In genomic region chr3L:10958672-10959274, dm6 we compare ENCODE assay signal across 4 fruit fly cellular contexts.
A peak's percentile ranks its signal among the peaks of the same experiment; 100 is the strongest.
TF ChIP-seq lines count a peak whose summit lies in the region.

No protein-coding gene starts in this region.

- no peak for TF ChIP-seq CTCF in whole organism, embryonic (GFP tag; optimal IDR thresholded peaks at IDR 0.05; lab: Kevin White, UChicago)

TF ChIP-seq in whole organism, embryonic, 481 proteins besides CTCF, POLR2A, EP300 and RAD21:
- 0 out of 3 replicates have a peak, but pooled peaks have one; percentile 36 for TF ChIP-seq CG2199 (GFP tag; IDR thresholded peaks at IDR 0.05; lab: Robert Waterston, UW)
- TF ChIP-seq kni (GFP tag; optimal IDR thresholded peaks at IDR 0.05; lab: Kevin White, UChicago): peak; percentile 31
- 0 out of 2 replicates have a peak, but pooled peaks have one; percentile 32 for TF ChIP-seq chm (GFP tag; IDR thresholded peaks at IDR 0.05; lab: Robert Waterston, UW)
- 0 out of 2 replicates have a peak, but pooled peaks have one; percentile 9 for TF ChIP-seq seq (GFP tag; IDR thresholded peaks at IDR 0.05; lab: Robert Waterston, UW)
- TF ChIP-seq Stat92E (GFP tag; optimal IDR thresholded peaks at IDR 0.05; lab: Kevin White, UChicago): peak in 1 of 3 experiments; percentile 68
- no peak for TF ChIP-seq CG16815 (GFP tag; optimal IDR thresholded peaks at IDR 0.05; lab: Kevin White, UChicago)
- no peak for TF ChIP-seq CG12071 (GFP tag; optimal IDR thresholded peaks at IDR 0.05; lab: Kevin White, UChicago)
- TF ChIP-seq CG4360 (GFP tag; IDR thresholded peaks at IDR 0.05; lab: Robert Waterston, UW): peak; percentile 97
- TF ChIP-seq D19A (tag; optimal IDR thresholded peaks at IDR 0.05; lab: Kevin White, UChicago): peak; percentile 94
- peak; percentile 60 for TF ChIP-seq Ets65A (GFP tag; lab: Kevin White, UChicago)
- peak; percentile 12 for TF ChIP-seq grn (GFP tag; optimal IDR thresholded peaks at IDR 0.05; lab: Kevin White, UChicago)

TF ChIP-seq in whole organism, prepupa, 60 proteins besides CTCF, POLR2A, EP300 and RAD21:
- peak; percentile 78 for TF ChIP-seq svp (GFP tag; lab: Kevin White, UChicago)
- no peak for TF ChIP-seq CG4318 (GFP tag; optimal IDR thresholded peaks at IDR 0.05; lab: Kevin White, UChicago)
- TF ChIP-seq Eip78C (GFP tag; lab: Kevin White, UChicago): peak; percentile 68
- TF ChIP-seq CG8119 (GFP tag; IDR thresholded peaks at IDR 0.05; lab: Robert Waterston, UW): no peak
- TF ChIP-seq CG34406 (GFP tag; optimal IDR thresholded peaks at IDR 0.05; lab: Kevin White, UChicago): peak; percentile 17
- peak; percentile 38 for TF ChIP-seq Smox (GFP tag; optimal IDR thresholded peaks at IDR 0.05; lab: Kevin White, UChicago)
- peak; percentile 37 for TF ChIP-seq esn (GFP tag; optimal IDR thresholded peaks at IDR 0.05; lab: Kevin White, UChicago)
- peak; percentile 6 for TF ChIP-seq topi (GFP tag; optimal IDR thresholded peaks at IDR 0.05; lab: Kevin White, UChicago)
- peak; percentile 26 for TF ChIP-seq Met (GFP tag; optimal IDR thresholded peaks at IDR 0.05; lab: Kevin White, UChicago)
TF ChIP-seq in whole organism, prepupa: peak in this region for 7.

TF ChIP-seq in whole organism, pupa, 21 proteins besides CTCF, POLR2A, EP300 and RAD21:
- TF ChIP-seq CG4496 (GFP tag; IDR thresholded peaks at IDR 0.05; lab: Robert Waterston, UW) (no peak), D1 (tag; optimal IDR thresholded peaks at IDR 0.05; lab: Kevin White, UChicago) (no peak), CG17806 (tag; optimal IDR thresholded peaks at IDR 0.05; lab: Kevin White, UChicago) (no peak), CG14655 (GFP tag; optimal IDR thresholded peaks at IDR 0.05; lab: Kevin White, UChicago) (no peak), CG10348 (GFP tag; IDR thresholded peaks at IDR 0.05; lab: Robert Waterston, UW) (no peak), CG13204 (GFP tag; optimal IDR thresholded peaks at IDR 0.05; lab: Kevin White, UChicago) (no peak), CG15710 (tag; optimal IDR thresholded peaks at IDR 0.05; lab: Kevin White, UChicago) (no peak), CG12605 (GFP tag; IDR thresholded peaks at IDR 0.05; lab: Robert Waterston, UW) (no peak), gl (tag; optimal IDR thresholded peaks at IDR 0.05; lab: Kevin White, UChicago) (no peak), CG34367 (tag; optimal IDR thresholded peaks at IDR 0.05; lab: Kevin White, UChicago) (no peak), Pif1A (GFP tag; optimal IDR thresholded peaks at IDR 0.05; lab: Kevin White, UChicago) (no peak), rn (GFP tag; IDR thresholded peaks at IDR 0.05; lab: Robert Waterston, UW) (no peak), Snoo (tag; optimal IDR thresholded peaks at IDR 0.05; lab: Kevin White, UChicago) (peak; percentile 5), Pif1B (GFP tag; optimal IDR thresholded peaks at IDR 0.05; lab: Kevin White, UChicago) (no peak), CG8159 (tag; optimal IDR thresholded peaks at IDR 0.05; lab: Kevin White, UChicago) (peak; percentile 2), CG9948 (tag; optimal IDR thresholded peaks at IDR 0.05; lab: Kevin White, UChicago) (no peak), Ets98B (GFP tag; IDR thresholded peaks at IDR 0.05; lab: Robert Waterston, UW) (no peak), fd96Ca (GFP tag; IDR thresholded peaks at IDR 0.05; lab: Robert Waterston, UW) (no peak)

TF ChIP-seq in whole organism, wandering third instar larva, 38 proteins besides CTCF, POLR2A, EP300 and RAD21:
- TF ChIP-seq dmrt93B (GFP tag; optimal IDR thresholded peaks at IDR 0.05; lab: Kevin White, UChicago): no peak
- TF ChIP-seq Hnf4 (GFP tag; optimal IDR thresholded peaks at IDR 0.05; lab: Kevin White, UChicago): no peak
- no peak for TF ChIP-seq ey (GFP tag; optimal IDR thresholded peaks at IDR 0.05; lab: Kevin White, UChicago)
- TF ChIP-seq fru (GFP tag; optimal IDR thresholded peaks at IDR 0.05; lab: Kevin White, UChicago): no peak
- no peak for TF ChIP-seq pan (optimal IDR thresholded peaks at IDR 0.05; lab: Kevin White, UChicago)
- no peak for TF ChIP-seq lola (GFP tag; optimal IDR thresholded peaks at IDR 0.05; lab: Kevin White, UChicago)
- TF ChIP-seq Hr78 (GFP tag; optimal IDR thresholded peaks at IDR 0.05; lab: Kevin White, UChicago): no peak
- no peak for TF ChIP-seq Abd-B (GFP tag; optimal IDR thresholded peaks at IDR 0.05; lab: Kevin White, UChicago)
- TF ChIP-seq HLH106 (tag; optimal IDR thresholded peaks at IDR 0.05; lab: Kevin White, UChicago): peak; percentile 18
- peak; percentile 24 for TF ChIP-seq h (GFP tag; optimal IDR thresholded peaks at IDR 0.05; lab: Kevin White, UChicago)
- TF ChIP-seq sv (GFP tag; optimal IDR thresholded peaks at IDR 0.05; lab: Kevin White, UChicago): no peak
- peak; percentile 13 for TF ChIP-seq psq (GFP tag; optimal IDR thresholded peaks at IDR 0.05; lab: Kevin White, UChicago)
- no peak for TF ChIP-seq Mio (GFP tag; optimal IDR thresholded peaks at IDR 0.05; lab: Kevin White, UChicago)
- TF ChIP-seq GATAd (GFP tag; optimal IDR thresholded peaks at IDR 0.05; lab: Kevin White, UChicago): no peak
- peak in 1 of 2 experiments; percentile 20 for TF ChIP-seq foxo (GFP tag; optimal IDR thresholded peaks at IDR 0.05; lab: Kevin White, UChicago)
- TF ChIP-seq Dif (GFP tag; optimal IDR thresholded peaks at IDR 0.05; lab: Kevin White, UChicago; ENCODE audit: partially characterized antibody): no peak
- no peak for TF ChIP-seq rgr (GFP tag; optimal IDR thresholded peaks at IDR 0.05; lab: Kevin White, UChicago)
- TF ChIP-seq N (GFP tag; optimal IDR thresholded peaks at IDR 0.05; lab: Kevin White, UChicago): no peak
- no peak for TF ChIP-seq Dfd (GFP tag; optimal IDR thresholded peaks at IDR 0.05; lab: Kevin White, UChicago)
- TF ChIP-seq jim (GFP tag; optimal IDR thresholded peaks at IDR 0.05; lab: Kevin White, UChicago): no peak
- no peak for TF ChIP-seq Vsx2 (GFP tag; optimal IDR thresholded peaks at IDR 0.05; lab: Kevin White, UChicago; ENCODE audit: partially characterized antibody)
- TF ChIP-seq Sp1 (GFP tag; optimal IDR thresholded peaks at IDR 0.05; lab: Kevin White, UChicago): peak; percentile 22
- no peak for TF ChIP-seq tai (GFP tag; optimal IDR thresholded peaks at IDR 0.05; lab: Kevin White, UChicago)
- no peak for TF ChIP-seq OdsH (GFP tag; optimal IDR thresholded peaks at IDR 0.05; lab: Kevin White, UChicago)
- TF ChIP-seq sage (GFP tag; optimal IDR thresholded peaks at IDR 0.05; lab: Kevin White, UChicago): no peak
- no peak for TF ChIP-seq Myc (optimal IDR thresholded peaks at IDR 0.05; lab: Kevin White, UChicago)
- TF ChIP-seq Rel (GFP tag; optimal IDR thresholded peaks at IDR 0.05; lab: Kevin White, UChicago): no peak
- no peak for TF ChIP-seq Rel (tag; optimal IDR thresholded peaks at IDR 0.05; lab: Kevin White, UChicago)
- no peak for TF ChIP-seq dl (GFP tag; optimal IDR thresholded peaks at IDR 0.05; lab: Kevin White, UChicago; ENCODE audit: insufficient read depth in 1 of 2, partially characterized antibody in 2 of 2)
- no peak for TF ChIP-seq CG9705 (GFP tag; optimal IDR thresholded peaks at IDR 0.05; lab: Kevin White, UChicago)
- TF ChIP-seq CrebA (GFP tag; optimal IDR thresholded peaks at IDR 0.05; lab: Kevin White, UChicago; ENCODE audit: borderline replicate concordance): no peak
- TF ChIP-seq br (GFP tag; optimal IDR thresholded peaks at IDR 0.05; lab: Kevin White, UChicago): no peak
- no peak for TF ChIP-seq brk (GFP tag; optimal IDR thresholded peaks at IDR 0.05; lab: Kevin White, UChicago)
- TF ChIP-seq Jra (GFP tag; optimal IDR thresholded peaks at IDR 0.05; lab: Kevin White, UChicago): no peak
- peak; percentile 12 for TF ChIP-seq woc (GFP tag; optimal IDR thresholded peaks at IDR 0.05; lab: Kevin White, UChicago)
